Fruit fly (Drosophila melanogaster): ENCODE measurements around the gene Fitm.
A peak's percentile ranks its signal among the peaks of the same experiment; 100 is the strongest.

Gene Fitm

DNA sequence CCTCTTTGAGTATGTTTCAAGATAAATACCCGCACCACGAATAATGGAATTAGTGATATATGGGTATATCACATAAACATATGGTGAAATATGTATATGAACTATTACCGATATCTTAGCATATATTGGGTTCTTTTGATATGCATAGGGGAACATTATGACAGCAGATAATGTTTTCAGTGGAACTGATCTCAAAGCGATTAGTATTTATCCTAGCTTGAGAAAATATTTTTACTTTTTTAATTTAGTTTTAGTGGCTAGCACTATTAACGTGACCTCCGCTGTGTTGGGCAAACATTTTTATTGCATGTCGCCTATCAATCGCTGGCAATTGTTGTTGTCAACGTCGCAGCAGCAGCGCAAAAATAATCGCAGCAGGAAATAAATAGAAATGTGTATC, 42.5 kb upstream of the Fitm start (continued):
- TF ChIP-seq CG4318 (GFP tag; optimal IDR thresholded peaks at IDR 0.05) (peak; percentile 20), CG6792 (GFP tag; optimal IDR thresholded peaks at IDR 0.05) (no peak), CG6276 (GFP tag; optimal IDR thresholded peaks at IDR 0.05) (peak; percentile 48), Eip78C (GFP tag) (peak; percentile 85), fd59A (GFP tag; optimal IDR thresholded peaks at IDR 0.05) (peak; percentile 29)

DNA sequence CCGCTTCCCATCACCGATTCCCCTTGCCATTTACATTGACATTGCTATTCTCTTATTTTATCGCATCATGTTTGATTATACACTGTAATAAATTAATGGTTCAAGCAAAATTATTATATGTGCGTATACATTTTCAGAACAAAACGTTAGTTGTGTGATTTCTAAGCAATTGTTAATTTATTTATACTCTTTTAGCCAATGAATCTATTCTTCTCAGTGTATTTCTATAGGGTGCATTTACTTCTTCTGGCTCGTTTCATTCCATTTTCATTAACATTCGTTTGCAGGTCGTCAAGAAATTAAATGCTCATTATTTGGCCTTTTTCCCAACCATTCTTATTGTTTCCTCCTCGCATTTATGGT, 41.7 kb upstream of the Fitm start:
- TF ChIP-seq CG11762 (GFP tag; optimal IDR thresholded peaks at IDR 0.05; ENCODE audit: insufficient read depth) = peak; percentile 8
- TF ChIP-seq Smox (GFP tag; optimal IDR thresholded peaks at IDR 0.05) = peak; percentile 15
- TF ChIP-seq CG7368 (GFP tag; optimal IDR thresholded peaks at IDR 0.05) = peak; percentile 19
- peak; percentile 47 for TF ChIP-seq CG3919 (GFP tag; optimal IDR thresholded peaks at IDR 0.05)
- peak; percentile 81 for TF ChIP-seq CG6163 (GFP tag; IDR thresholded peaks at IDR 0.05)
- no peak for TF ChIP-seq CG6854 (GFP tag; optimal IDR thresholded peaks at IDR 0.05)
- no peak for TF ChIP-seq Hr38 (GFP tag; optimal IDR thresholded peaks at IDR 0.05)
- TF ChIP-seq CG8632 (GFP tag; optimal IDR thresholded peaks at IDR 0.05) = peak; percentile 18
- TF ChIP-seq OdsH (GFP tag; optimal IDR thresholded peaks at IDR 0.05) = peak; percentile 68
- peak; percentile 60 for TF ChIP-seq Hr4 (GFP tag; optimal IDR thresholded peaks at IDR 0.05)
- peak; percentile 81 for TF ChIP-seq Eip78C (GFP tag)
- peak; percentile 47 for TF ChIP-seq CG31627 (GFP tag; optimal IDR thresholded peaks at IDR 0.05)
- no peak for TF ChIP-seq fd59A (GFP tag; optimal IDR thresholded peaks at IDR 0.05)
- TF ChIP-seq CG11902 (GFP tag; optimal IDR thresholded peaks at IDR 0.05) = peak; percentile 15
- TF ChIP-seq Gug (GFP tag; IDR thresholded peaks at IDR 0.05) = peak; percentile 61
- peak; percentile 56 for TF ChIP-seq Hr39 (GFP tag; optimal IDR thresholded peaks at IDR 0.05)
- TF ChIP-seq lz (GFP tag; optimal IDR thresholded peaks at IDR 0.05) = peak; percentile 13
- peak; percentile 67 for TF ChIP-seq CG8119 (GFP tag; IDR thresholded peaks at IDR 0.05)
- TF ChIP-seq CG32006 (GFP tag; optimal IDR thresholded peaks at IDR 0.05) = peak; percentile 40
- TF ChIP-seq eg (GFP tag; IDR thresholded peaks at IDR 0.05) = peak; percentile 86
- peak in 1 of 2 experiments; percentile 6 for TF ChIP-seq salr (GFP tag; optimal IDR thresholded peaks at IDR 0.05)
- peak; percentile 59 for TF ChIP-seq achi (GFP tag; optimal IDR thresholded peaks at IDR 0.05)
- peak; percentile 29 for TF ChIP-seq CG34406 (GFP tag; optimal IDR thresholded peaks at IDR 0.05)
- peak; percentile 47 for TF ChIP-seq Sox14 (GFP tag; optimal IDR thresholded peaks at IDR 0.05)
- peak; percentile 32 for TF ChIP-seq CG10669 (GFP tag; optimal IDR thresholded peaks at IDR 0.05)
- no peak for TF ChIP-seq dac (GFP tag; optimal IDR thresholded peaks at IDR 0.05)
- TF ChIP-seq CG15336 (GFP tag; IDR thresholded peaks at IDR 0.05) = peak; percentile 72
- no peak for TF ChIP-seq CG6792 (GFP tag; optimal IDR thresholded peaks at IDR 0.05)
- peak; percentile 37; the same call in 1 of the 2 replicates for TF ChIP-seq CG11294 (GFP tag; IDR thresholded peaks at IDR 0.05)
- TF ChIP-seq CG1621 (tag; optimal IDR thresholded peaks at IDR 0.05) = peak; percentile 34
- TF ChIP-seq acj6 (GFP tag; optimal IDR thresholded peaks at IDR 0.05) = peak; percentile 66
- TF ChIP-seq Ets21C (GFP tag; optimal IDR thresholded peaks at IDR 0.05) = no peak
- TF ChIP-seq net (GFP tag; optimal IDR thresholded peaks at IDR 0.05) = peak; percentile 15
- TF ChIP-seq CG3032 (tag; optimal IDR thresholded peaks at IDR 0.05) = peak; percentile 58
- TF ChIP-seq cyc (GFP tag; optimal IDR thresholded peaks at IDR 0.05) = peak; percentile 28
- TF ChIP-seq vri (GFP tag; optimal IDR thresholded peaks at IDR 0.05) = no peak
- no peak for TF ChIP-seq Eip75B (GFP tag; optimal IDR thresholded peaks at IDR 0.05)
- peak; percentile 2 for TF ChIP-seq topi (GFP tag; optimal IDR thresholded peaks at IDR 0.05)
- TF ChIP-seq CG8319 (GFP tag; optimal IDR thresholded peaks at IDR 0.05) = no peak
- peak; percentile 24 for TF ChIP-seq dsx (GFP tag; optimal IDR thresholded peaks at IDR 0.05; ENCODE audit: poor library complexity, severe bottlenecking)
- TF ChIP-seq CG4318 (GFP tag; optimal IDR thresholded peaks at IDR 0.05) = no peak
- peak; percentile 55 for TF ChIP-seq pdm3 (GFP tag; optimal IDR thresholded peaks at IDR 0.05)
- TF ChIP-seq CG6276 (GFP tag; optimal IDR thresholded peaks at IDR 0.05) = peak; percentile 35
- TF ChIP-seq svp (GFP tag) = peak; percentile 53
- peak; percentile 12 for TF ChIP-seq Sox102F (GFP tag; optimal IDR thresholded peaks at IDR 0.05)
- TF ChIP-seq CG10631 (GFP tag; optimal IDR thresholded peaks at IDR 0.05) = peak; percentile 41
- TF ChIP-seq Ets96B (tag; optimal IDR thresholded peaks at IDR 0.05) = peak; percentile 65

Data from whole organism, prepupa.